Worm (Caenorhabditis elegans): Measurements from ENCODE around the gene W08F4.5.
"Not testable (repeated sequence)": the region's sequence is repeated elsewhere in the genome, so short reads cannot be mapped to it uniquely, and the experiment has no call there.

W08F4.5 gene

DNA sequence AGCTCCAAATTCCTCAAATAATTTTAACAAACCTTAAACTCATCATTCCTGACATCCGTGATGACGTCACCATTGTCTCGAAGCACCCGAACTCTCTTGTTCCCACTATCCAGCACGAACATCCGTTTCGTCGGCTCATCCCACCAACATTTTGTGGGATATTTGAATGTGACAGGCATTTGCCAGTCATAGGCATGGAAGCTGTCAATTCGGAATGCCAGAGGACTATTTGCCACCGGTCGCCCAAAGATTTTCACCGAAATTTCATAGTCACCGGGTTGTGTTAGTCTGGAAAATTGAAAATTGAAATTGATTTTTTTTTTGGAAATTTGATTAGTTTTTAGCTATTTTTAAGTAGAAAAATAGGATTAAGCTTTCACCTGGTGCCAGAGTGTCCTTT, 28.0 kb upstream of the W08F4.5 start:
- TF ChIP-seq mdl-1 (tag; optimal IDR thresholded peaks at IDR 0.05) (no peak), ZK546.5 (tag; optimal IDR thresholded peaks at IDR 0.05) (no peak), mbf-1 (tag; optimal IDR thresholded peaks at IDR 0.05) (no peak), lin-11 (tag; optimal IDR thresholded peaks at IDR 0.05) (no peak), sma-9 (GFP tag; optimal IDR thresholded peaks at IDR 0.05) (no peak), sma-9 (tag; optimal IDR thresholded peaks at IDR 0.05) (no peak), nhr-10 (tag; optimal IDR thresholded peaks at IDR 0.05) (no peak)

- TF ChIP-seq nhr-21, mab-5, nhr-25 (tag; optimal IDR thresholded peaks at IDR 0.05): not testable (repeated sequence)
These were observed 24.5 kb upstream of the W08F4.5 start, which contains the start of gene W08F4.1 for ce11 chrII:593221-593620. Gene W08F4.1, plus strand, starts transcription at chrII:593521.

DNA sequence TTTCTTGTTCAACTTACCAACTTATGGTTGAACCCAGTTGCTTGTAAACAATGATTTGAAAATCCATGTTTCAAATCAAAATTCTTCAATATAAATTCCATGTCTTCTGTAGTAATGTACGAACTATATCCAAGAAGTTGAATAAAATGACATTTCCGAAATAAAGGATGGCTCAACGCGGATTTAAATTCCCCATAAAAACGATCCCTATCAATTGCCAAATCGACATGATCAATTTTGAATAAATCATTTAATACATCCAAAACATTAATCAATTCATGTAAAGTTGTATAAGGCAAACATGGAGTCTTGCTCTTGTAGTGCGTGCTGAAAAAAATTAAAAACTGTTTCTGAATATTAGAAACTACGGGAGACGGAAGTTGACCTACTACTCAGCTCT, 22.4 kb upstream of the W08F4.5 start, which contains the start of gene W08F4.10:
Gene W08F4.10, minus strand, starts transcription at position 101 of the 400 bp plus-strand sequence.
- TF ChIP-seq nhr-23 (tag; optimal IDR thresholded peaks at IDR 0.05), result no peak

DNA sequence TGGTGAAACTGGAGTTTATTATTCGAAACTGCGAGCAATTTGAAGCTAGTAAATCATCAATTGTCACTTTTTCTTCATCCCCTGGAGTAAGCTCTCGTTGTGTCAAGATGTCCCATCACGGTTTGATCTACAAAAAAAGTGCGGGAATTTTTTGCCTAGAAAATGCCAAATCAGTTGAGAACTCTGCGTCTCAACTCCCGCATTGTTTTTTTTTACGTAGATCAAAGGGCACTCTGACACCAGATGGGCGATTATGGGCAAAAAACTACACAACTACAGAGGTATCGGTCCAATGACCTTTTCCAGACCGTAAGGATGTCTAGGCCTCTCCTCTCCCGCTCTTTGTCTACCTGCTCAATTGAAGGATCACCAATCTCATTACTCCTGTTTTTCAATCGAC, 18.9 kb upstream of the W08F4.5 start, which contains the start of gene fbxb-34:
Gene fbxb-34, plus strand, starts transcription at position 301 of the 400 bp plus-strand sequence.
- no peak for TF ChIP-seq nhr-237 (tag; optimal IDR thresholded peaks at IDR 0.05)
- TF ChIP-seq fos-1 (tag; optimal IDR thresholded peaks at IDR 0.05), result no peak
- no peak for TF ChIP-seq nhr-10 (tag; optimal IDR thresholded peaks at IDR 0.05)
- no peak for TF ChIP-seq snpc-4 (tag; optimal IDR thresholded peaks at IDR 0.05)
- no peak for TF ChIP-seq aly-2 (tag; optimal IDR thresholded peaks at IDR 0.05)
- TF ChIP-seq F13H6.1 (tag; optimal IDR thresholded peaks at IDR 0.05), result no peak
- TF ChIP-seq peb-1 (tag; optimal IDR thresholded peaks at IDR 0.05), result no peak
- TF ChIP-seq skn-1 (tag; optimal IDR thresholded peaks at IDR 0.05), result no peak
- no peak for TF ChIP-seq gmeb-1 (tag; optimal IDR thresholded peaks at IDR 0.05)
- no peak for TF ChIP-seq sem-4 (tag; optimal IDR thresholded peaks at IDR 0.05)
- no peak for TF ChIP-seq nhr-21 (tag; optimal IDR thresholded peaks at IDR 0.05)
- no peak for TF ChIP-seq Y55F3AM.14 (GFP tag; optimal IDR thresholded peaks at IDR 0.05)
- no peak for TF ChIP-seq mbf-1 (tag; optimal IDR thresholded peaks at IDR 0.05)
- no peak for TF ChIP-seq R02D3.7 (tag; optimal IDR thresholded peaks at IDR 0.05)
- TF ChIP-seq nhr-129 (tag; optimal IDR thresholded peaks at IDR 0.05), result no peak
- TF ChIP-seq nhr-25 (tag; optimal IDR thresholded peaks at IDR 0.05), result no peak
- no peak for TF ChIP-seq zag-1 (tag; optimal IDR thresholded peaks at IDR 0.05)
- TF ChIP-seq nhr-11 (tag; optimal IDR thresholded peaks at IDR 0.05), result no peak
- no peak for TF ChIP-seq unc-55 (GFP tag; optimal IDR thresholded peaks at IDR 0.05)

- TF ChIP-seq aly-2 (tag; optimal IDR thresholded peaks at IDR 0.05), result no peak
- no peak for TF ChIP-seq nhr-25 (tag; optimal IDR thresholded peaks at IDR 0.05)
- no peak for TF ChIP-seq C34F6.9 (tag; optimal IDR thresholded peaks at IDR 0.05)
- TF ChIP-seq sma-9 (GFP tag; optimal IDR thresholded peaks at IDR 0.05), result no peak
- no peak for TF ChIP-seq sma-9 (tag; optimal IDR thresholded peaks at IDR 0.05)
- TF ChIP-seq zag-1 (tag; optimal IDR thresholded peaks at IDR 0.05), result no peak
These were observed 15.7 kb upstream of the W08F4.5 start, which contains the start of the genes W08F4.12 and W08F4.13 for ce11 chrII:584321-584848. Gene W08F4.12, minus strand, starts transcription at chrII:584421. Gene W08F4.13, plus strand, starts transcription at chrII:584798.

DNA sequence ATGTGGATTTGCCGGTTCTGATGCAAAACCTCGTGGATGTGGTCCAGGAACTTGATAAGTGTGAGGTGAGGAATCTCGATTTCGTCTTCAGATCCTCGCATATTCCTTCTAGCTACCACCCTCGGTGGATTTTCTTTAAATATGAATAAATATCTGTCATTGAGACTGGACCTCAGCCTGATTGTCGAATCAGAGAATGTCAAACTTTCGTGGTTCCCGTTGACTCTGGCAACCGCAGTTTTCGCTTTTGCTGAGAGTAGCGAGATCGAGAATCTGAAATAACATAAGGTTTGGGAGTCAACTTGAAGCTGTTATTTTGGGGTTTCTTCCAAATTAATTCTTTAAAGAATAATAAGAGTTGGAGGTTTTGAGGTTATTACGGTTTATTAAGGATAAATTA, 14.0 kb upstream of the W08F4.5 start, which contains the start of gene fbxb-14:
Gene fbxb-14, minus strand, starts transcription at position 101 of the 400 bp plus-strand sequence.
- TF ChIP-seq zag-1 (tag; optimal IDR thresholded peaks at IDR 0.05) (no peak), aly-2 (tag; optimal IDR thresholded peaks at IDR 0.05) (no peak), ztf-1 (GFP tag; conservative IDR thresholded peaks at IDR 0.05) (no peak), sma-9 (GFP tag; optimal IDR thresholded peaks at IDR 0.05) (no peak), sma-9 (tag; optimal IDR thresholded peaks at IDR 0.05) (no peak), gmeb-1 (tag; optimal IDR thresholded peaks at IDR 0.05) (no peak), mbf-1 (tag; optimal IDR thresholded peaks at IDR 0.05) (no peak), nhr-10 (tag; optimal IDR thresholded peaks at IDR 0.05) (no peak), ama-1 (optimal IDR thresholded peaks at IDR 0.05) (no peak), nhr-11 (tag; optimal IDR thresholded peaks at IDR 0.05) (no peak), elt-1 (tag; optimal IDR thresholded peaks at IDR 0.05) (no peak), lsy-2 (tag; optimal IDR thresholded peaks at IDR 0.05) (no peak), blmp-1 (tag; optimal IDR thresholded peaks at IDR 0.05; ENCODE audit: insufficient read depth) (no peak), sma-3 (GFP tag; optimal IDR thresholded peaks at IDR 0.05) (no peak), peb-1 (tag; optimal IDR thresholded peaks at IDR 0.05) (no peak), unc-55 (GFP tag; optimal IDR thresholded peaks at IDR 0.05) (no peak), Y55F3AM.14 (GFP tag; optimal IDR thresholded peaks at IDR 0.05) (no peak), fos-1 (tag; optimal IDR thresholded peaks at IDR 0.05) (no peak), crh-2 (tag; optimal IDR thresholded peaks at IDR 0.05) (no peak)
